Worm (Caenorhabditis elegans) whole organism, L4 larva: ENCODE data around the gene T14B4.20.

Experiments used
- ama-1 ChIP-seq: fragments of 150-350 bp; optimal IDR thresholded peaks from 2 replicates; lab custom pipeline; 2014; ENCODE audit warnings: inconsistent platforms, mixed read lengths
- fos-1 ChIP-seq: fragments of 150-350 bp; optimal IDR thresholded peaks from 2 replicates; lab custom pipeline; 2014; ENCODE audit warnings: missing biosample characterization, missing genetic modification characterization
- lin-15B ChIP-seq: fragments of 150-350 bp; sonication (generic microtip); optimal IDR thresholded peaks from 3 replicates; lab custom pipeline; 2014; ENCODE audit warnings: missing biosample characterization, missing genetic modification characterization
- lsy-2 ChIP-seq, 2 experiments: fragments of 150-350 bp in 1 of 2; sonication (generic microtip) in 1 of 2; optimal IDR thresholded peaks; 2 replicates each; lab custom pipeline; 2014 to 2017; ENCODE audit warnings: missing biosample characterization in 2 of 2, missing genetic modification characterization in 2 of 2
- madf-5 ChIP-seq, 2 experiments: fragments of 200-800 bp; sonication (Bioruptor generic); IDR thresholded peaks; 2 replicates each; pipeline ENCODE4 v1.3.6; 2022; ENCODE audit warnings: missing compliant biosample characterization in 2 of 2, missing genetic modification characterization in 2 of 2
- nhr-237 ChIP-seq: sonication (generic microtip); optimal IDR thresholded peaks from 2 replicates; lab custom pipeline; 2017; ENCODE audit warnings: missing biosample characterization, missing genetic modification characterization
- saeg-2 ChIP-seq: fragments of 200-800 bp; sonication (Bioruptor generic); IDR thresholded peaks from 2 replicates; pipeline ENCODE4 v1.3.6; 2022; ENCODE audit warnings: missing genetic modification reagents, missing genetic modification characterization, missing compliant biosample characterization
- snpc-4 ChIP-seq: fragments of 150-350 bp; optimal IDR thresholded peaks from 2 replicates; lab custom pipeline; 2014; ENCODE audit warnings: missing biosample characterization, missing genetic modification characterization
- zag-1 ChIP-seq: fragments of 150-350 bp; optimal IDR thresholded peaks from 2 replicates; lab custom pipeline; 2014; ENCODE audit warnings: missing biosample characterization, missing genetic modification characterization

- TF ChIP-seq zag-1 (tag; lab: Kevin White, UChicago) (no peak), snpc-4 (tag; lab: Kevin White, UChicago) (no peak), lin-15B (tag; lab: Kevin White, UChicago) (no peak), nhr-237 (tag; lab: Kevin White, UChicago) (no peak), madf-5 (GFP tag; IDR thresholded peaks at IDR 0.05; lab: Robert Waterston, UW) (0 out of 4 replicates have a peak, but pooled peaks of 1 of the 2 experiments have one; percentile 58), lsy-2 (tag; optimal IDR thresholded peaks at IDR 0.05; lab: Kevin White, UChicago) (peak in 1 of 2 experiments; percentile 3), fos-1 (tag; lab: Kevin White, UChicago) (no peak), ama-1 (lab: Kevin White, UChicago) (no peak), saeg-2 (GFP tag; lab: Robert Waterston, UW) (0 out of 2 replicates have a peak, but pooled peaks have one; percentile 36)
Observed at ce11 chrII:6721581-6721980, 4.9 kb downstream of the T14B4.20 start.
